Fruit fly (Drosophila melanogaster): ENCODE results near the gene iav.

DNA sequence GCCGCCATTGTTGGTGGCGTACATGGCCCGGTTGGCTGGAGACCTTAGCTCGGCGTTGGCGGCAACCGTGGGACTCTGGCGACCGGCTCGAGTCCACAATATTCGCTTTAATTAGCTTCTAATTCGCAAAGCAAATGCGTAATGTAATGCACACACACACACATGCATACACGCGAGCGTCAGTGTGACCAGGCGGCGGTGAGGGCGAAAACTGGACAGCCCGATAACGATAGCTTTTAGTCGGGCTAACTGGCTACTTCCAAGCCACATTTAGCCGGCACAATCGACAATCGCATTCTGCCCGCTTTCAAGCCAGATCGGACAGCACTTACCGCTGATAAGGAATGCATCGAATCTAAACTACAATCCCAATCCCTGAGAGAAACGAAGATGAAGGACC is 6.9 kb downstream of the iav start, which contains the start of the genes Nf-YC and xit:
- TF ChIP-seq usp (GFP tag; optimal IDR thresholded peaks at IDR 0.05) (no peak), psq (optimal IDR thresholded peaks at IDR 0.05) (no peak), EcR (GFP tag; optimal IDR thresholded peaks at IDR 0.05) (no peak), CG8478 (optimal IDR thresholded peaks at IDR 0.05) (no peak), pan (optimal IDR thresholded peaks at IDR 0.05) (no peak)

Data from whole organism.